Worm (Caenorhabditis elegans): ENCODE results near the gene sao-1.

DNA sequence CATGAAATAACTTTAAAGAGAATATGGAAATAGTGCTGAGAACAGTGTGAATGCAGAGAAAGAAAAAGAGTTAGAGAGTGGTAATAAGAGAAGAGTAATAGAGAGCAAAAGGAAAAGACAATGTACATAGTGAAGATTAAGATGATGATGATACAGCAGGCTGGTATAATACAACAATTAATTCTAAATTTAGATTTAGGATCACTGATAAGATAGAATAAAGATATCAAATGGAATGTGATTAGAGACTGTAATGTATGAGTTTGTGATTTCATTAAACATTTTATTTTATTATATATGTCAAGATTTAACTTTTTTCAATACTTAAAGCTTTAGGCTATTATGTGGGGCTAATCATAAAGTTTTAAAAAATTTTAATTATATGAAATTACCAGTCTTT is 10.5 kb upstream of the sao-1 start, which contains the start of gene R10D12.8:
- TF ChIP-seq ceh-82 (tag; optimal IDR thresholded peaks at IDR 0.05): no peak
- no peak for TF ChIP-seq egl-27 (tag; optimal IDR thresholded peaks at IDR 0.05)
- TF ChIP-seq hlh-30 (tag; optimal IDR thresholded peaks at IDR 0.05; ENCODE audit: insufficient read depth): no peak
- no peak for TF ChIP-seq unc-62 (GFP tag; optimal IDR thresholded peaks at IDR 0.05 in 1 of 2)
- TF ChIP-seq unc-62 (tag; optimal IDR thresholded peaks at IDR 0.05): no peak
- TF ChIP-seq mdl-1 (tag; optimal IDR thresholded peaks at IDR 0.05): no peak
- no peak for TF ChIP-seq snpc-1.2 (GFP tag; IDR thresholded peaks at IDR 0.05)
- TF ChIP-seq snpc-4 (tag; optimal IDR thresholded peaks at IDR 0.05): no peak
- no peak for TF ChIP-seq fos-1 (tag; optimal IDR thresholded peaks at IDR 0.05)
- no peak for TF ChIP-seq unc-39 (tag; optimal IDR thresholded peaks at IDR 0.05)
- no peak for TF ChIP-seq lir-3 (tag; optimal IDR thresholded peaks at IDR 0.05)
- no peak for TF ChIP-seq nhr-111 (GFP tag; optimal IDR thresholded peaks at IDR 0.05)
- TF ChIP-seq mes-2 (tag; optimal IDR thresholded peaks at IDR 0.05; ENCODE audit: poor library complexity, severe bottlenecking): no peak

Measured in whole organism, L4 larva.